Worm (Caenorhabditis elegans) whole organism, midembryonic: ENCODE measurements around the gene C05G5.7.

Experiments used
- T22C8.4 ChIP-seq: fragments of 200-800 bp; sonication (Bioruptor generic); IDR thresholded peaks from 2 replicates; pipeline ENCODE4 v1.3.6; 2022; ENCODE audit warnings: missing genetic modification characterization, missing compliant biosample characterization
- cog-1 ChIP-seq: sonication (generic microtip); optimal IDR thresholded peaks from 2 replicates; lab custom pipeline; 2016; ENCODE audit warnings: missing genetic modification characterization, missing compliant biosample characterization
- flt-1 ChIP-seq: fragments of 200-800 bp; sonication (Bioruptor generic); IDR thresholded peaks from 2 replicates; pipeline ENCODE4 v1.3.6; 2022; ENCODE audit warnings: missing genetic modification characterization, missing compliant biosample characterization
- klf-2 ChIP-seq: fragments of 200-800 bp; sonication (Bioruptor generic); conservative IDR thresholded peaks from 2 replicates; pipeline ENCODE4 v1.3.6; 2022; ENCODE audit warnings: missing genetic modification reagents, missing genetic modification characterization, missing compliant biosample characterization
- med-1 ChIP-seq: sonication (generic microtip); optimal IDR thresholded peaks from 2 replicates; lab custom pipeline; 2017; ENCODE audit warnings: missing genetic modification characterization, mild to moderate bottlenecking, missing compliant biosample characterization, antibody characterized with exemption, missing genetic modification reagents; ENCODE audit not compliant: insufficient read depth
- ref-1 ChIP-seq: fragments of 200-800 bp; sonication (Bioruptor generic); conservative IDR thresholded peaks from 2 replicates; pipeline ENCODE4 v1.3.6; 2022; ENCODE audit warnings: missing genetic modification reagents, missing genetic modification characterization, missing compliant biosample characterization
- tab-1 ChIP-seq: fragments of 200-800 bp; sonication (Bioruptor generic); IDR thresholded peaks from 2 replicates; pipeline ENCODE4 v1.3.6; 2022; ENCODE audit warnings: missing genetic modification characterization, missing compliant biosample characterization
- ztf-23 ChIP-seq: fragments of 200-800 bp; sonication (Bioruptor generic); IDR thresholded peaks from 2 replicates; pipeline ENCODE4 v1.3.6; 2022; ENCODE audit warnings: missing genetic modification reagents, missing genetic modification characterization, missing compliant biosample characterization
- ztf-29 ChIP-seq: fragments of 200-800 bp; sonication (Bioruptor generic); IDR thresholded peaks from 2 replicates; pipeline ENCODE4 v1.3.6; 2022; ENCODE audit warnings: missing genetic modification reagents, missing genetic modification characterization, missing compliant biosample characterization

Gene C05G5.7

ce11 chrX:14744496-14744895 lies 916 bp upstream of the C05G5.7 start:
- TF ChIP-seq ztf-23 (GFP tag; lab: Robert Waterston, UW): 0 out of 2 replicates have a peak, but pooled peaks have one; percentile 24
- no peak for TF ChIP-seq flt-1 (GFP tag; lab: Robert Waterston, UW)

ce11 chrX:14743210-14743609 lies 370 bp downstream of the C05G5.7 start:
- TF ChIP-seq ztf-29 (GFP tag; lab: Robert Waterston, UW) (no peak), klf-2 (no peak), flt-1 (GFP tag; lab: Robert Waterston, UW) (no peak), cog-1 (no peak), ref-1 (GFP tag; lab: Robert Waterston, UW) (no peak), T22C8.4 (no peak), ztf-23 (GFP tag; lab: Robert Waterston, UW) (no peak), tab-1 (no peak), med-1 (GFP tag; lab: Kevin White, UChicago) (no peak)

ce11 chrX:14740019-14740418 lies 3.6 kb downstream of the C05G5.7 start, which contains the start of gene C05G5.1:
Gene C05G5.1, minus strand, starts transcription at chrX:14740119.
- TF ChIP-seq ref-1 (GFP tag; lab: Robert Waterston, UW) (no peak), cog-1 (no peak), ztf-23 (GFP tag; lab: Robert Waterston, UW) (no peak), med-1 (GFP tag; lab: Kevin White, UChicago) (no peak), ztf-29 (GFP tag; lab: Robert Waterston, UW) (no peak), T22C8.4 (no peak), tab-1 (no peak), flt-1 (GFP tag; lab: Robert Waterston, UW) (no peak), klf-2 (no peak)

DNA sequence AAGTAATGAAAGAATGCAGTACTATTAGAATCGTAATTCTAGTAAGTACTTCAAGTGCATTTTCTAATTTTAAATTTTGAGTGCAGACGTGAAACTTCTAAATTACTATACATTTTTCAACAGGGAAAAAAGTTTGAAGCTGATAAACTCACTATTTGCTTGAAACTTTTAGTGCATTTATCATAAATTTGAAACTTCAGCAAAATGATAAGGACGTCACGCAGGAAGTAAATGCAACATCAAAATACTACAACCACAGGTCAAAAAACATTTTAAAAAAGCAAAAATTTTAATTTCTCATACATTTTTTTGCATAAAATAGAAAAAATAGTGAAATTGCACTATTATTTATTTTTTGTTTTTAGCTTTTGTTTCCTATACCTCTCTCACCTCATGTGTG lies 4.1 kb downstream of the C05G5.7 start:
- TF ChIP-seq tab-1 (no peak), ztf-23 (GFP tag; lab: Robert Waterston, UW) (no peak), flt-1 (GFP tag; lab: Robert Waterston, UW) (no peak), T22C8.4 (no peak), ztf-29 (GFP tag; lab: Robert Waterston, UW) (no peak), cog-1 (no peak), klf-2 (no peak), med-1 (GFP tag; lab: Kevin White, UChicago) (no peak), ref-1 (GFP tag; lab: Robert Waterston, UW) (no peak)

ce11 chrX:14737623-14738022 lies 6.0 kb downstream of the C05G5.7 start:
- TF ChIP-seq T22C8.4: no peak
- no peak for TF ChIP-seq klf-2
- no peak for TF ChIP-seq med-1 (GFP tag; lab: Kevin White, UChicago)

ce11 chrX:14736955-14737621 lies 6.5 kb downstream of the C05G5.7 start:
- TF ChIP-seq ztf-23 (GFP tag; lab: Robert Waterston, UW) (no peak), flt-1 (GFP tag; lab: Robert Waterston, UW) (no peak), T22C8.4 (no peak), tab-1 (no peak), klf-2 (no peak), ztf-29 (GFP tag; lab: Robert Waterston, UW) (no peak), cog-1 (no peak), ref-1 (GFP tag; lab: Robert Waterston, UW) (no peak)

ce11 chrX:14736220-14736619 lies 7.4 kb downstream of the C05G5.7 start:
- TF ChIP-seq med-1 (GFP tag; lab: Kevin White, UChicago) (no peak), klf-2 (no peak), tab-1 (no peak), ztf-29 (GFP tag; lab: Robert Waterston, UW) (no peak), ref-1 (GFP tag; lab: Robert Waterston, UW) (no peak), T22C8.4 (no peak), flt-1 (GFP tag; lab: Robert Waterston, UW) (no peak)

ce11 chrX:14731828-14732331 lies 11.7 kb downstream of the C05G5.7 start, which contains the start of gene F33C8.4:
Gene F33C8.4, plus strand, starts transcription at chrX:14732281.
- no peak for TF ChIP-seq flt-1 (GFP tag; lab: Robert Waterston, UW)
- no peak for TF ChIP-seq ref-1 (GFP tag; lab: Robert Waterston, UW)
- TF ChIP-seq cog-1: no peak
- TF ChIP-seq med-1 (GFP tag; lab: Kevin White, UChicago): no peak
- no peak for TF ChIP-seq ztf-29 (GFP tag; lab: Robert Waterston, UW)
- TF ChIP-seq T22C8.4: no peak
- no peak for TF ChIP-seq klf-2
- TF ChIP-seq tab-1: no peak
- no peak for TF ChIP-seq ztf-23 (GFP tag; lab: Robert Waterston, UW)

DNA sequence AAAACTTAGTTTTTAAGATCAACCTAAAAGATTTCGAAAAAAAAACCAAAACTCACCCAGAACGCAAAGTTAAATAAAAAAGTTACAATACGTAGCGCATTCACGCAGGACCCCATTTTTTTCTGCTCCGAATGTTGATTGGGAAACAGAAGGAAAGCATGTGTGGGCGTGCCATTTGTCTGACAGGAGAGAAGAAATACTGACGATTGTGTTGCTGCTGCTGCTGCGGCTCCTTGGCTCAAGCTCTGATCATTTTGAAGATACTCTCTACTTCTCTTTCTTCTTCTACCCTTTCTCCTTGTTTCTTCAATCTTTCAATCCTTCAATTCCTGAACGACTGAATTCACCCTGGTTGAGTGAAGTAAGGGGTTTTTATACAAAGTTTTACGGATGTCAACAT lies 14.3 kb downstream of the C05G5.7 start, which contains the start of gene tsp-8:
Gene tsp-8 (minus strand): TSS at position 185 of the 400 bp plus-strand sequence.
- TF ChIP-seq T22C8.4 (no peak), med-1 (GFP tag; lab: Kevin White, UChicago) (no peak), tab-1 (no peak), klf-2 (no peak), ztf-29 (GFP tag; lab: Robert Waterston, UW) (no peak), ref-1 (GFP tag; lab: Robert Waterston, UW) (no peak), cog-1 (no peak), flt-1 (GFP tag; lab: Robert Waterston, UW) (no peak), ztf-23 (GFP tag; lab: Robert Waterston, UW) (no peak)

DNA sequence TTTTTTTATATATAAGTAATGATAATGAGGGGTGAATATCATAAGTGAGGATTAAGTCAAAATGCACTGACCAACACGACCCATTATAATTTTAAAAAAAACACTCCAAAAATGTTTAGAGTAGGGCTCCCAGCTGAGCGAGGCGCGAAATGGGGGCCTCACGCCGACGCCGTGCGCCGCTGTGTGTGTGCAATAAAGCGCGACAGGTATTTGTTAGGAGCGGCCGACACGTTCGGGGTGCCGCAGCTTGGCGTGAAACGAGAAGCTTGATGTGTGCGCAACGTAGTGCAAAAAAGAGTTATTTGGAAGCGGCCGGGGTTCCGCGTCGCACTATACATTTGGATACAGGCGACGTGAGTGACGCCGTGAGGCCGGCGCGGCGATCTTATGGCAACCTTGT lies 18.6 kb downstream of the C05G5.7 start:
- TF ChIP-seq T22C8.4: no peak
- TF ChIP-seq tab-1: no peak
- no peak for TF ChIP-seq klf-2
- 0 out of 2 replicates have a peak, but pooled peaks have one; percentile 26 for TF ChIP-seq flt-1 (GFP tag; lab: Robert Waterston, UW)
